Worm (Caenorhabditis elegans): Measurements from ENCODE around the gene pigb-1.

DNA sequence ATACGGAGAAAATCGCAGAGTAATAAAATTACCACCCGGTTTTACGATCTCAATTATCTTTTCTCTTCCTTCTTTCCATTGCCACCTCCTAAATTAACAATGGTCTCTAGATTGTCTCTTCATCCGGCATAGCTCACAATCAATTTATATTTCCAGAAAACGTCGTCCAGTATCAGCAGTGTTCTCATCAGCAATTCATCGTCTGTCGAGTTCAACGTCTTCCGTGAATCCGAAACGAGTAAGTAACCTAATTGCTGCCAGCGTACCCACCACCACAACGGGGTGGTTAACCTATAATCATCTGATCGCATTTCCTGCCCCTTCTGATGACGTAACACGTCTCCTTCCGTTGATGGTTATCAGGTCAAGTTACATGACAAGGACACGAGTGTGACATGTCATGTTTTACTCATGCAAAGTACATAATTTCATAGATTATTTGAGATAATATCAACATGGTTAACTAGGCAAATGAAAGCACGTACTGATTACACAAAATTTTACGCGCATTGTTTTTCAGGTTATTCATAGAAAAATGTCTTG, 6.8 kb downstream of the pigb-1 start:
- TF ChIP-seq snpc-1.3 (tag; optimal IDR thresholded peaks at IDR 0.05; ENCODE audit: insufficient read depth) = no peak
- TF ChIP-seq repo-1 (tag; optimal IDR thresholded peaks at IDR 0.05) = no peak

All from whole organism, young adult.